Fruit fly (Drosophila melanogaster): ENCODE results near the gene PKD.

PKD gene

dm6 chr3R:18314824-18315690, 850 bp upstream of the PKD start (continued):
- peak; percentile 12; the same call in 1 of the 2 replicates for TF ChIP-seq Drgx (GFP tag; IDR thresholded peaks at IDR 0.05)
- no peak for TF ChIP-seq Hsf (GFP tag; optimal IDR thresholded peaks at IDR 0.05)
- TF ChIP-seq stc (GFP tag; IDR thresholded peaks at IDR 0.05) = 0 out of 2 replicates have a peak, but pooled peaks have one; percentile 32
- 0 out of 2 replicates have a peak, but pooled peaks have one; percentile 19 for TF ChIP-seq CG14667 (GFP tag; IDR thresholded peaks at IDR 0.05)
- TF ChIP-seq ash1 (GFP tag; optimal IDR thresholded peaks at IDR 0.05) = no peak
- TF ChIP-seq CG12219 (GFP tag; optimal IDR thresholded peaks at IDR 0.05) = no peak
- TF ChIP-seq CG2199 (GFP tag; IDR thresholded peaks at IDR 0.05) = no peak
- peak; percentile 28 for TF ChIP-seq PHDP (tag; optimal IDR thresholded peaks at IDR 0.05)
- TF ChIP-seq sens-2 (GFP tag; IDR thresholded peaks at IDR 0.05) = no peak
- TF ChIP-seq Chrac-16 (GFP tag; optimal IDR thresholded peaks at IDR 0.05) = no peak
- TF ChIP-seq ems (GFP tag; optimal IDR thresholded peaks at IDR 0.05) = peak; percentile 21
- peak; percentile 36 for TF ChIP-seq CG7839 (tag; optimal IDR thresholded peaks at IDR 0.05)
- peak; percentile 7 for TF ChIP-seq caup (GFP tag; optimal IDR thresholded peaks at IDR 0.05; ENCODE audit: severe bottlenecking)
- peak; percentile 44; the same call in 1 of the 3 replicates for TF ChIP-seq CG11695 (GFP tag; IDR thresholded peaks at IDR 0.05)
- no peak for TF ChIP-seq CG6254 (GFP tag; optimal IDR thresholded peaks at IDR 0.05)
- TF ChIP-seq CG32532 (GFP tag; IDR thresholded peaks at IDR 0.05) = peak; percentile 71
- TF ChIP-seq ERR (GFP tag; optimal IDR thresholded peaks at IDR 0.05) = no peak
- no peak for TF ChIP-seq CG10147 (GFP tag; optimal IDR thresholded peaks at IDR 0.05)
- TF ChIP-seq CG6813 (GFP tag; optimal IDR thresholded peaks at IDR 0.05) = no peak
- TF ChIP-seq Dfd (GFP tag; optimal IDR thresholded peaks at IDR 0.05) = no peak
- peak; percentile 4 for TF ChIP-seq pb (GFP tag; optimal IDR thresholded peaks at IDR 0.05)
- peak in 1 of 2 experiments; percentile 0 for TF ChIP-seq dpn (GFP tag; optimal IDR thresholded peaks at IDR 0.05)
- no peak for TF ChIP-seq br (optimal IDR thresholded peaks at IDR 0.05)
- TF ChIP-seq CG14014 (GFP tag; IDR thresholded peaks at IDR 0.05) = 0 out of 2 replicates have a peak, but pooled peaks have one; percentile 32
- peak; percentile 45 for TF ChIP-seq Hmr (GFP tag; optimal IDR thresholded peaks at IDR 0.05)
- peak; percentile 10 for TF ChIP-seq NfI (GFP tag; optimal IDR thresholded peaks at IDR 0.05)
- TF ChIP-seq tup (GFP tag; optimal IDR thresholded peaks at IDR 0.05) = no peak
- no peak for TF ChIP-seq unc-4 (GFP tag; IDR thresholded peaks at IDR 0.05; ENCODE audit: partially characterized antibody)
- TF ChIP-seq CG12659 (GFP tag; optimal IDR thresholded peaks at IDR 0.05) = no peak
- TF ChIP-seq CG10959 (GFP tag; IDR thresholded peaks at IDR 0.05) = no peak
- TF ChIP-seq peb (GFP tag; IDR thresholded peaks at IDR 0.05) = no peak
- no peak for TF ChIP-seq Six4 (GFP tag; optimal IDR thresholded peaks at IDR 0.05)
- TF ChIP-seq ham (GFP tag; IDR thresholded peaks at IDR 0.05) = no peak
- no peak for TF ChIP-seq dati (GFP tag; IDR thresholded peaks at IDR 0.05)
- TF ChIP-seq Antp (GFP tag; optimal IDR thresholded peaks at IDR 0.05) = peak; percentile 56
- no peak for TF ChIP-seq fd3F (GFP tag; optimal IDR thresholded peaks at IDR 0.05)
- no peak for TF ChIP-seq CG7987 (GFP tag; optimal IDR thresholded peaks at IDR 0.05)
- no peak for TF ChIP-seq jigr1 (GFP tag; IDR thresholded peaks at IDR 0.05)
- TF ChIP-seq CoRest (tag; optimal IDR thresholded peaks at IDR 0.05) = peak; percentile 16
- TF ChIP-seq CG6765 (GFP tag; optimal IDR thresholded peaks at IDR 0.05) = no peak
- TF ChIP-seq disco-r (GFP tag; optimal IDR thresholded peaks at IDR 0.05) = peak; percentile 30
- no peak for TF ChIP-seq schlank (tag; optimal IDR thresholded peaks at IDR 0.05)
- TF ChIP-seq ab (GFP tag; optimal IDR thresholded peaks at IDR 0.05) = no peak
- peak; percentile 93 for TF ChIP-seq Med (GFP tag)
- TF ChIP-seq scrt (GFP tag; optimal IDR thresholded peaks at IDR 0.05) = peak; percentile 93
- TF ChIP-seq zfh1 (GFP tag; IDR thresholded peaks at IDR 0.05) = no peak; the same call in 2 of the 3 replicates
- peak; percentile 39; the same call in 1 of the 3 replicates for TF ChIP-seq ken (GFP tag; IDR thresholded peaks at IDR 0.05)
- no peak for TF ChIP-seq sna (GFP tag; IDR thresholded peaks at IDR 0.05; ENCODE audit: partially characterized antibody)
- TF ChIP-seq unpg (GFP tag; optimal IDR thresholded peaks at IDR 0.05) = peak; percentile 27
